Fruit fly (Drosophila melanogaster) whole organism, embryonic: ENCODE results near the gene CG16789.

ENCODE experiments used
- Eip74EF ChIP-seq, 2 experiments: fragments of 200-800 bp in 1 of 2; fragments of >200 bp in 1 of 2; sonication (Bioruptor generic) in 1 of 2; optimal IDR thresholded peaks; 2 replicates each; lab custom pipeline; 2017 to 2019; ENCODE audit warnings: missing biosample characterization in 2 of 2, missing genetic modification characterization in 2 of 2, mild to moderate bottlenecking in 1 of 2, moderate library complexity in 1 of 2
- Sin3A ChIP-seq: fragments of >200 bp; optimal IDR thresholded peaks from 2 replicates; lab custom pipeline; 2018
- Sry-δ ChIP-seq: fragments of 200-800 bp; sonication (Bioruptor generic); optimal IDR thresholded peaks from 2 replicates; lab custom pipeline; 2016; ENCODE audit warnings: missing biosample characterization, missing genetic modification characterization
- cato ChIP-seq: fragments of 200-800 bp; sonication (Bioruptor generic); optimal IDR thresholded peaks from 2 replicates; lab custom pipeline; 2016; ENCODE audit warnings: missing biosample characterization, missing genetic modification characterization, borderline replicate concordance

DNA sequence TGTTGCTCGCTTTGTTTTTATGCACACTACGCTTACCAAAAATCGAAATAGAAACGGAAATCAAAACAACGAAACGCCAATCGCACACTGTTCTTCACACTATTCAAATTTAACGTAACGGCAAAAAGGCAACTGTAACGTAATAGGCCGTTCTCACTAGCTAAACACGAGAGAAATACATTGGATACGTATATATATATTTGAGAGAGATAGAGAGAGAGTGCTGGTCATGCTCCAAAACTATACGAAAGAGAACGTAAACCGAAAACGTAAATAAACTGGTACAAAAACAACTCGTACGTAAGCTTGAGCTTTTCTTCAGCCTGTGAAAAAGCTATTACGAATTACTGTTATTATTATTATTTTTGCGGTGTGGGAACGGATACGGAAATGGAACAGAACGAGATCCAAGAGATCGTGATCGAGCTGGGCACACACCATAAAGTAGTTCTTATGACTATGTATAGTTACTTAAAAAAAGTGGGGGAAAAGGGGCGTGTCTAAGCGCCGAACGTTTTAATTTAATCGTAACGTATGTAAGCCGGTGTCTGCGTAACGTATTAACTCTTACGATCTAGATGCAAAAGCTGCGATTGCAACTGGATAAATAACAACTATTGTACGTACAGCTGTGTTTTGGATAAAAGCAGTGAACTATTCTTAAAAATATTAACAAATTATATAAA, 22.4 kb upstream of the CG16789 start:
- TF ChIP-seq cato (GFP tag; lab: Kevin White, UChicago) (no peak), Eip74EF (GFP tag; optimal IDR thresholded peaks at IDR 0.05; lab: Kevin White, UChicago) (peak in 1 of 2 experiments; percentile 48), Sry-δ (GFP tag; lab: Kevin White, UChicago) (no peak), Sin3A (lab: Kevin White, UChicago) (no peak)
